Worm (Caenorhabditis elegans): ENCODE data around the gene F09E5.11.

Gene F09E5.11

ce11 chrII:5373275-5374047 is 15.5 kb upstream of the F09E5.11 start, which contains the start of the genes agt-2 and F09E5.3 (continued):
- peak; percentile 15 for TF ChIP-seq chd-7 (tag; optimal IDR thresholded peaks at IDR 0.05)
- TF ChIP-seq mcd-1 (GFP tag; IDR thresholded peaks at IDR 0.05): peak; percentile 82
- peak; percentile 35 for TF ChIP-seq atf-7 (tag; optimal IDR thresholded peaks at IDR 0.05)
- TF ChIP-seq madf-3 (GFP tag; IDR thresholded peaks at IDR 0.05): peak; percentile 86
- peak; percentile 91 for TF ChIP-seq ekl-4 (GFP tag; IDR thresholded peaks at IDR 0.05)
- TF ChIP-seq C17E4.6 (GFP tag; IDR thresholded peaks at IDR 0.05): peak; percentile 58; the same call in 1 of the 2 replicates
- TF ChIP-seq F33H1.4 (GFP tag; IDR thresholded peaks at IDR 0.05): peak; percentile 53
- TF ChIP-seq Y56A3A.18 (GFP tag; IDR thresholded peaks at IDR 0.05): no peak
- peak; percentile 14 for TF ChIP-seq snpc-1.3 (tag; optimal IDR thresholded peaks at IDR 0.05; ENCODE audit: insufficient read depth)

- TF ChIP-seq K12H6.12 (tag; optimal IDR thresholded peaks at IDR 0.05) (no peak), aptf-3 (GFP tag; IDR thresholded peaks at IDR 0.05) (no peak), mxl-1 (tag; optimal IDR thresholded peaks at IDR 0.05) (no peak), ceh-58 (GFP tag; IDR thresholded peaks at IDR 0.05) (no peak), snpc-4 (GFP tag; optimal IDR thresholded peaks at IDR 0.05) (no peak), snpc-4 (tag; optimal IDR thresholded peaks at IDR 0.05) (no peak), hlh-26 (GFP tag; conservative IDR thresholded peaks at IDR 0.05) (no peak), dpff-1 (tag; optimal IDR thresholded peaks at IDR 0.05) (no peak), hrde-1 (tag; optimal IDR thresholded peaks at IDR 0.05; ENCODE audit: borderline replicate concordance) (no peak), B0035.1 (tag; optimal IDR thresholded peaks at IDR 0.05) (no peak)
Observed at ce11 chrII:5370641-5371040, 12.7 kb upstream of the F09E5.11 start, which contains the start of gene F09E5.12. TSS of gene F09E5.12 (minus strand) at chrII:5370741.

- TF ChIP-seq F33H1.4 (GFP tag; IDR thresholded peaks at IDR 0.05): no peak
Observed at ce11 chrII:5365645-5366044, 7.7 kb upstream of the F09E5.11 start, which contains the start of gene F09E5.16. TSS of gene F09E5.16 (minus strand) at chrII:5365745.

- TF ChIP-seq madf-6 (GFP tag; IDR thresholded peaks at IDR 0.05) (no peak), nhr-179 (tag; optimal IDR thresholded peaks at IDR 0.05) (no peak), F33H1.4 (GFP tag; IDR thresholded peaks at IDR 0.05) (no peak), dox-1 (GFP tag; IDR thresholded peaks at IDR 0.05) (no peak), B0261.1 (tag; optimal IDR thresholded peaks at IDR 0.05) (no peak), F57C9.4 (tag; optimal IDR thresholded peaks at IDR 0.05) (no peak), die-1 (tag; optimal IDR thresholded peaks at IDR 0.05) (no peak), Y56A3A.18 (GFP tag; IDR thresholded peaks at IDR 0.05) (no peak), nhr-27 (tag; optimal IDR thresholded peaks at IDR 0.05) (no peak)
Observed at ce11 chrII:5364516-5364915, 6.5 kb upstream of the F09E5.11 start.

- TF ChIP-seq lir-1 (GFP tag; conservative IDR thresholded peaks at IDR 0.05): no peak
- no peak for TF ChIP-seq sdz-38 (tag; optimal IDR thresholded peaks at IDR 0.05)
- no peak for TF ChIP-seq lin-26 (GFP tag; IDR thresholded peaks at IDR 0.05)
Observed at ce11 chrII:5359252-5359651, 1.3 kb upstream of the F09E5.11 start, which contains the start of gene sec-6. TSS of gene sec-6 (plus strand) at chrII:5359552.

- no peak for TF ChIP-seq mel-28 (tag; optimal IDR thresholded peaks at IDR 0.05; ENCODE audit: borderline replicate concordance)
- no peak for TF ChIP-seq tlf-1 (GFP tag; optimal IDR thresholded peaks at IDR 0.05)
- no peak for TF ChIP-seq B0261.1 (tag; optimal IDR thresholded peaks at IDR 0.05)
- TF ChIP-seq C06A6.2 (GFP tag; conservative IDR thresholded peaks at IDR 0.05): no peak
- no peak for TF ChIP-seq F57A8.1 (GFP tag; optimal IDR thresholded peaks at IDR 0.05)
- TF ChIP-seq unc-62 (GFP tag; optimal IDR thresholded peaks at IDR 0.05): no peak
- no peak for TF ChIP-seq him-1 (tag; optimal IDR thresholded peaks at IDR 0.05)
- TF ChIP-seq F33H1.4 (GFP tag; IDR thresholded peaks at IDR 0.05): no peak
- TF ChIP-seq hmg-20 (GFP tag; IDR thresholded peaks at IDR 0.05): no peak
- no peak for TF ChIP-seq ztf-3 (GFP tag; optimal IDR thresholded peaks at IDR 0.05)
- no peak for TF ChIP-seq nfya-2 (GFP tag; IDR thresholded peaks at IDR 0.05)
- TF ChIP-seq repo-1 (tag; optimal IDR thresholded peaks at IDR 0.05): no peak
- TF ChIP-seq Y79H2A.3 (GFP tag; conservative IDR thresholded peaks at IDR 0.05): no peak
Observed at ce11 chrII:5355384-5355783, 2.6 kb downstream of the F09E5.11 start, which contains the start of gene srg-69. TSS of gene srg-69 (plus strand) at chrII:5355684.

Data from whole organism, young adult.